Fruit fly (Drosophila melanogaster): ENCODE data around the gene CG16721.

The CG16721 gene

dm6 chrX:5888933-5889332 is 9.3 kb downstream of the CG16721 start (continued):
- no peak for TF ChIP-seq CG30431 (GFP tag; optimal IDR thresholded peaks at IDR 0.05)
- TF ChIP-seq nau (GFP tag; optimal IDR thresholded peaks at IDR 0.05): no peak
- TF ChIP-seq Hmr (GFP tag; optimal IDR thresholded peaks at IDR 0.05): peak; percentile 27
- TF ChIP-seq sob (GFP tag; IDR thresholded peaks at IDR 0.05): no peak
- no peak for TF ChIP-seq wdn (GFP tag; IDR thresholded peaks at IDR 0.05)
- peak; percentile 26; the same call in 1 of the 2 replicates for TF ChIP-seq sisA (GFP tag; IDR thresholded peaks at IDR 0.05)
- TF ChIP-seq CG16779 (GFP tag; IDR thresholded peaks at IDR 0.05): no peak
- peak; percentile 36 for TF ChIP-seq CG13424 (tag; optimal IDR thresholded peaks at IDR 0.05)
- TF ChIP-seq Rfx (GFP tag; IDR thresholded peaks at IDR 0.05): 0 out of 2 replicates have a peak, but pooled peaks have one; percentile 22
- no peak for TF ChIP-seq D (optimal IDR thresholded peaks at IDR 0.05)
- peak; percentile 48 for TF ChIP-seq D (GFP tag; optimal IDR thresholded peaks at IDR 0.05)
- TF ChIP-seq tin (GFP tag; optimal IDR thresholded peaks at IDR 0.05): peak; percentile 43
- no peak for TF ChIP-seq tap (tag; optimal IDR thresholded peaks at IDR 0.05)
- 0 out of 3 replicates have a peak, but pooled peaks have one; percentile 6 for TF ChIP-seq Mrtf (GFP tag; IDR thresholded peaks at IDR 0.05)
- TF ChIP-seq pum (GFP tag; optimal IDR thresholded peaks at IDR 0.05): peak; percentile 52
- 0 out of 2 replicates have a peak, but pooled peaks have one; percentile 15 for TF ChIP-seq Ptx1 (GFP tag; IDR thresholded peaks at IDR 0.05)
- TF ChIP-seq mam (GFP tag; optimal IDR thresholded peaks at IDR 0.05): peak; percentile 34
- TF ChIP-seq CG18599 (GFP tag; optimal IDR thresholded peaks at IDR 0.05): peak; percentile 46
- TF ChIP-seq CG9727 (GFP tag; optimal IDR thresholded peaks at IDR 0.05): no peak
- peak; percentile 56 for TF ChIP-seq NC2β (GFP tag; optimal IDR thresholded peaks at IDR 0.05)
- TF ChIP-seq chn (GFP tag; optimal IDR thresholded peaks at IDR 0.05): no peak
- peak; percentile 1 for TF ChIP-seq sd (tag; optimal IDR thresholded peaks at IDR 0.05)
- no peak for TF ChIP-seq peb (GFP tag; IDR thresholded peaks at IDR 0.05)
- TF ChIP-seq Oaz (GFP tag; IDR thresholded peaks at IDR 0.05): no peak
- peak; percentile 12 for TF ChIP-seq run (tag; optimal IDR thresholded peaks at IDR 0.05)
- TF ChIP-seq CG2199 (GFP tag; IDR thresholded peaks at IDR 0.05): peak; percentile 33; the same call in 1 of the 3 replicates
- TF ChIP-seq pb (GFP tag; optimal IDR thresholded peaks at IDR 0.05): peak; percentile 13
- peak; percentile 20 for TF ChIP-seq Xbp1 (GFP tag; optimal IDR thresholded peaks at IDR 0.05)
- peak; percentile 63; the same call in 1 of the 3 replicates for TF ChIP-seq zfh1 (GFP tag; IDR thresholded peaks at IDR 0.05)

- peak; percentile 32; the same call in 1 of the 2 replicates for TF ChIP-seq H2.0 (GFP tag; IDR thresholded peaks at IDR 0.05)
- TF ChIP-seq NfI (GFP tag; optimal IDR thresholded peaks at IDR 0.05): peak; percentile 9
- no peak for TF ChIP-seq CG8290 (GFP tag; optimal IDR thresholded peaks at IDR 0.05)
- peak in 1 of 2 experiments; percentile 48 for TF ChIP-seq CG8290 (tag; optimal IDR thresholded peaks at IDR 0.05)
- TF ChIP-seq row (GFP tag; IDR thresholded peaks at IDR 0.05): peak; percentile 15; the same call in 2 of the 3 replicates
- TF ChIP-seq wdn (GFP tag; IDR thresholded peaks at IDR 0.05): peak; percentile 40; the same call in 1 of the 2 replicates
- TF ChIP-seq Rfx (GFP tag; IDR thresholded peaks at IDR 0.05): peak; percentile 60
- TF ChIP-seq CG33213 (GFP tag; optimal IDR thresholded peaks at IDR 0.05): peak; percentile 14
- TF ChIP-seq CG4404 (GFP tag; IDR thresholded peaks at IDR 0.05): no peak
- no peak for TF ChIP-seq ab (GFP tag; optimal IDR thresholded peaks at IDR 0.05)
- peak; percentile 10 for TF ChIP-seq exex (tag; optimal IDR thresholded peaks at IDR 0.05)
- peak; percentile 50 for TF ChIP-seq CG15514 (GFP tag; optimal IDR thresholded peaks at IDR 0.05)
- peak; percentile 3 for TF ChIP-seq CG9817 (tag; optimal IDR thresholded peaks at IDR 0.05)
- no peak for TF ChIP-seq tap (tag; optimal IDR thresholded peaks at IDR 0.05)
- peak; percentile 45 for TF ChIP-seq PHDP (tag; optimal IDR thresholded peaks at IDR 0.05)
- TF ChIP-seq wor (GFP tag; IDR thresholded peaks at IDR 0.05): no peak
- peak; percentile 42 for TF ChIP-seq ind (GFP tag; optimal IDR thresholded peaks at IDR 0.05)
- peak; percentile 61 for TF ChIP-seq ranshi (GFP tag; IDR thresholded peaks at IDR 0.05)
- TF ChIP-seq br (optimal IDR thresholded peaks at IDR 0.05): no peak
- peak; percentile 46 for TF ChIP-seq CG7839 (tag; optimal IDR thresholded peaks at IDR 0.05)
- peak; percentile 28 for TF ChIP-seq nmo (GFP tag; optimal IDR thresholded peaks at IDR 0.05)
- TF ChIP-seq CG10979 (tag; optimal IDR thresholded peaks at IDR 0.05): peak; percentile 15
- no peak for TF ChIP-seq Six4 (GFP tag; optimal IDR thresholded peaks at IDR 0.05)
- TF ChIP-seq Dbx (GFP tag; IDR thresholded peaks at IDR 0.05): peak; percentile 76; the same call in 2 of the 3 replicates
- no peak for TF ChIP-seq CG9797 (GFP tag; optimal IDR thresholded peaks at IDR 0.05)
These were observed 12.2 kb downstream of the CG16721 start for dm6 chrX:5891666-5892444.
